Fruit fly (Drosophila melanogaster): Measurements from ENCODE around the gene Idua.

DNA sequence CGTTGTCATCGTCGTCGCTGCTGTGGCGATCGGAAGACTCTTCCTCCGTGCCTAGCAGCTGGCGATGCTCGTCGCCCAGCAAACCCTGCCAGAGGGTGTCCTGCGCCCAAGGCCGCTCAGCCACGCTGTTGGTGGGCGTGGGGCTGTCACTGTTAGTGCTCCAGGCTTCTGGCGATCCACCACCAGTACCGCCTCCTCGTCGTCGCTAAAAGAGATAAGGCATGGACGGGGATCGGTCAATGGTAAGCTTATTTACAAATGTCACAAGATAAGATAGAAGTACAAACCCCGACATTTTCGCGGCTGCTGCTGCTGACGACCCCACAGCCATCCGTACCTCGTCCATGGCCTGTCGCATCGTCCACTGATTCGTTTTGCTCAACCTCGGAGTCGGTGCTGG lies 7.5 kb downstream of the Idua start:
- TF ChIP-seq CG12768 (GFP tag; optimal IDR thresholded peaks at IDR 0.05) (no peak), ovo (GFP tag; optimal IDR thresholded peaks at IDR 0.05) (no peak), CG11617 (GFP tag; optimal IDR thresholded peaks at IDR 0.05) (no peak), CG1620 (GFP tag; optimal IDR thresholded peaks at IDR 0.05) (no peak), Mnt (GFP tag; optimal IDR thresholded peaks at IDR 0.05) (no peak), bab1 (GFP tag; optimal IDR thresholded peaks at IDR 0.05) (no peak), pad (GFP tag; optimal IDR thresholded peaks at IDR 0.05) (no peak), CG14711 (tag; optimal IDR thresholded peaks at IDR 0.05) (no peak), toe (GFP tag; optimal IDR thresholded peaks at IDR 0.05) (no peak), kay (GFP tag; ENCODE audit: borderline replicate concordance) (no peak), CG5204 (GFP tag; optimal IDR thresholded peaks at IDR 0.05) (no peak), tj (GFP tag; optimal IDR thresholded peaks at IDR 0.05) (no peak)

All from whole organism, adult.